In genomic region chr3L:11262159-11262558, dm6 we compare ENCODE assay signal across 2 fruit fly cellular contexts.
TF ChIP-seq lines count a peak whose summit lies in the region.

No protein-coding gene starts in this region.

TF ChIP-seq in whole organism, embryonic, 481 proteins besides CTCF, POLR2A, EP300 and RAD21 (continued from another document and continues in another):
- TF ChIP-seq jumu (GFP tag; optimal IDR thresholded peaks at IDR 0.05; lab: Kevin White, UChicago) (peak; percentile 9), odd (GFP tag; optimal IDR thresholded peaks at IDR 0.05; lab: Kevin White, UChicago) (no peak), btn (GFP tag; optimal IDR thresholded peaks at IDR 0.05; lab: Kevin White, UChicago) (no peak), stc (GFP tag; IDR thresholded peaks at IDR 0.05; lab: Robert Waterston, UW) (peak; percentile 19; the same call in 1 of the 2 replicates), CG10321 (GFP tag; IDR thresholded peaks at IDR 0.05; lab: Robert Waterston, UW) (0 out of 2 replicates have a peak, but pooled peaks have one; percentile 15), CG7556 (GFP tag; optimal IDR thresholded peaks at IDR 0.05; lab: Kevin White, UChicago) (no peak), Nf-YC (tag; optimal IDR thresholded peaks at IDR 0.05; lab: Kevin White, UChicago) (no peak), esg (GFP tag; conservative IDR thresholded peaks at IDR 0.05; lab: Robert Waterston, UW) (no peak), ewg (GFP tag; optimal IDR thresholded peaks at IDR 0.05; lab: Kevin White, UChicago) (no peak), sim (GFP tag; IDR thresholded peaks at IDR 0.05; lab: Robert Waterston, UW) (no peak), gsb-n (tag; optimal IDR thresholded peaks at IDR 0.05; lab: Kevin White, UChicago) (no peak), Oaz (GFP tag; IDR thresholded peaks at IDR 0.05; lab: Robert Waterston, UW) (no peak), fru (optimal IDR thresholded peaks at IDR 0.05; lab: Kevin White, UChicago) (no peak), en (GFP tag; optimal IDR thresholded peaks at IDR 0.05; lab: Kevin White, UChicago) (no peak), CG3407 (GFP tag; optimal IDR thresholded peaks at IDR 0.05; lab: Kevin White, UChicago) (no peak), lmd (GFP tag; IDR thresholded peaks at IDR 0.05; lab: Robert Waterston, UW) (peak; percentile 22; the same call in 1 of the 2 replicates), Nf-YA (GFP tag; IDR thresholded peaks at IDR 0.05; lab: Robert Waterston, UW) (peak; percentile 42; the same call in 1 of the 2 replicates), nerfin-1 (tag; optimal IDR thresholded peaks at IDR 0.05; lab: Kevin White, UChicago) (no peak), CG2889 (GFP tag; IDR thresholded peaks at IDR 0.05; lab: Robert Waterston, UW) (no peak), CG13287 (GFP tag; IDR thresholded peaks at IDR 0.05; lab: Robert Waterston, UW; ENCODE audit: partially characterized antibody) (no peak), CG11696 (GFP tag; IDR thresholded peaks at IDR 0.05; lab: Robert Waterston, UW) (peak; percentile 69), CG18764 (GFP tag; optimal IDR thresholded peaks at IDR 0.05; lab: Kevin White, UChicago) (no peak), CG12942 (GFP tag; optimal IDR thresholded peaks at IDR 0.05; lab: Kevin White, UChicago) (no peak), CG15696 (tag; optimal IDR thresholded peaks at IDR 0.05; lab: Kevin White, UChicago) (no peak), CG3838 (GFP tag; optimal IDR thresholded peaks at IDR 0.05; lab: Kevin White, UChicago) (no peak), nmo (GFP tag; optimal IDR thresholded peaks at IDR 0.05; lab: Kevin White, UChicago) (no peak), CG8388 (GFP tag; optimal IDR thresholded peaks at IDR 0.05; lab: Kevin White, UChicago) (no peak), ap (GFP tag; IDR thresholded peaks at IDR 0.05; lab: Robert Waterston, UW) (no peak), CG4820 (GFP tag; optimal IDR thresholded peaks at IDR 0.05; lab: Kevin White, UChicago) (no peak), CG6854 (GFP tag; optimal IDR thresholded peaks at IDR 0.05; lab: Kevin White, UChicago) (no peak), hbn (GFP tag; IDR thresholded peaks at IDR 0.05; lab: Robert Waterston, UW; ENCODE audit: partially characterized antibody) (no peak), GATAe (GFP tag; conservative IDR thresholded peaks at IDR 0.05; lab: Robert Waterston, UW) (no peak), fd102C (GFP tag; optimal IDR thresholded peaks at IDR 0.05; lab: Kevin White, UChicago) (no peak), CG43689 (GFP tag; IDR thresholded peaks at IDR 0.05; lab: Robert Waterston, UW) (no peak), CG12219 (GFP tag; optimal IDR thresholded peaks at IDR 0.05; lab: Kevin White, UChicago) (no peak), prd (optimal IDR thresholded peaks at IDR 0.05; lab: Kevin White, UChicago) (no peak), prd (GFP tag; IDR thresholded peaks at IDR 0.05; lab: Robert Waterston, UW) (0 out of 3 replicates have a peak, but pooled peaks have one; percentile 20), bsh (GFP tag; optimal IDR thresholded peaks at IDR 0.05; lab: Kevin White, UChicago) (no peak), ssp (GFP tag; IDR thresholded peaks at IDR 0.05; lab: Robert Waterston, UW) (no peak), Sry-δ (GFP tag; optimal IDR thresholded peaks at IDR 0.05; lab: Kevin White, UChicago) (peak; percentile 4), fd64A (GFP tag; optimal IDR thresholded peaks at IDR 0.05; lab: Kevin White, UChicago) (no peak), CG3995 (GFP tag; optimal IDR thresholded peaks at IDR 0.05; lab: Kevin White, UChicago) (no peak), CG4617 (GFP tag; optimal IDR thresholded peaks at IDR 0.05; lab: Kevin White, UChicago; ENCODE audit: borderline replicate concordance) (no peak), rib (GFP tag; IDR thresholded peaks at IDR 0.05; lab: Robert Waterston, UW) (no peak), lola (GFP tag; optimal IDR thresholded peaks at IDR 0.05; lab: Kevin White, UChicago) (no peak), Ada2b (GFP tag; IDR thresholded peaks at IDR 0.05; lab: Robert Waterston, UW) (0 out of 2 replicates have a peak, but pooled peaks have one; percentile 19), yki (optimal IDR thresholded peaks at IDR 0.05; lab: Kevin White, UChicago) (no peak), CG17568 (GFP tag; optimal IDR thresholded peaks at IDR 0.05; lab: Kevin White, UChicago) (no peak), CG30403 (GFP tag; optimal IDR thresholded peaks at IDR 0.05; lab: Kevin White, UChicago) (no peak), CG30020 (tag; optimal IDR thresholded peaks at IDR 0.05; lab: Kevin White, UChicago) (no peak), Dp (GFP tag; optimal IDR thresholded peaks at IDR 0.05; lab: Kevin White, UChicago) (no peak), CG6813 (GFP tag; optimal IDR thresholded peaks at IDR 0.05; lab: Kevin White, UChicago) (no peak), Drgx (GFP tag; IDR thresholded peaks at IDR 0.05; lab: Robert Waterston, UW) (0 out of 2 replicates have a peak, but pooled peaks have one; percentile 27), Bdp1 (GFP tag; optimal IDR thresholded peaks at IDR 0.05; lab: Kevin White, UChicago) (no peak), E2f1 (GFP tag; IDR thresholded peaks at IDR 0.05; lab: Robert Waterston, UW) (no peak), so (GFP tag; IDR thresholded peaks at IDR 0.05; lab: Robert Waterston, UW) (no peak), CG13424 (tag; optimal IDR thresholded peaks at IDR 0.05; lab: Kevin White, UChicago) (no peak), sob (GFP tag; IDR thresholded peaks at IDR 0.05; lab: Robert Waterston, UW) (0 out of 2 replicates have a peak, but pooled peaks have one; percentile 7), CG11504 (tag; optimal IDR thresholded peaks at IDR 0.05; lab: Kevin White, UChicago) (no peak), Hr78 (GFP tag; optimal IDR thresholded peaks at IDR 0.05; lab: Kevin White, UChicago) (no peak), CG14014 (GFP tag; IDR thresholded peaks at IDR 0.05; lab: Robert Waterston, UW) (no peak), gcm2 (GFP tag; optimal IDR thresholded peaks at IDR 0.05; lab: Kevin White, UChicago) (no peak), sr (GFP tag; IDR thresholded peaks at IDR 0.05; lab: Robert Waterston, UW) (no peak), Mes4 (GFP tag; optimal IDR thresholded peaks at IDR 0.05; lab: Kevin White, UChicago) (no peak), CG17829 (tag; optimal IDR thresholded peaks at IDR 0.05; lab: Kevin White, UChicago) (no peak), psq (GFP tag; optimal IDR thresholded peaks at IDR 0.05; lab: Kevin White, UChicago) (no peak), seq (GFP tag; IDR thresholded peaks at IDR 0.05; lab: Robert Waterston, UW) (no peak), vvl (GFP tag; IDR thresholded peaks at IDR 0.05; lab: Robert Waterston, UW) (peak; percentile 36; the same call in 1 of the 2 replicates)

TF ChIP-seq in whole organism, prepupa, 60 proteins besides CTCF, POLR2A, EP300 and RAD21 (continued from another document):
- TF ChIP-seq dsx (GFP tag; optimal IDR thresholded peaks at IDR 0.05; lab: Kevin White, UChicago; ENCODE audit: poor library complexity, severe bottlenecking) (no peak), ss (GFP tag; optimal IDR thresholded peaks at IDR 0.05; lab: Kevin White, UChicago) (no peak), CG11294 (GFP tag; IDR thresholded peaks at IDR 0.05; lab: Robert Waterston, UW) (no peak), Hr4 (GFP tag; optimal IDR thresholded peaks at IDR 0.05; lab: Kevin White, UChicago) (no peak), CG8119 (GFP tag; IDR thresholded peaks at IDR 0.05; lab: Robert Waterston, UW) (0 out of 3 replicates have a peak, but pooled peaks have one; percentile 15), CG10669 (GFP tag; optimal IDR thresholded peaks at IDR 0.05; lab: Kevin White, UChicago) (no peak), achi (GFP tag; optimal IDR thresholded peaks at IDR 0.05; lab: Kevin White, UChicago) (no peak), Sox15 (GFP tag; optimal IDR thresholded peaks at IDR 0.05; lab: Kevin White, UChicago) (no peak), Lpt (GFP tag; optimal IDR thresholded peaks at IDR 0.05; lab: Kevin White, UChicago) (no peak), Gug (GFP tag; IDR thresholded peaks at IDR 0.05; lab: Robert Waterston, UW) (peak; percentile 33; the same call in 1 of the 2 replicates), CG31627 (GFP tag; optimal IDR thresholded peaks at IDR 0.05; lab: Kevin White, UChicago) (no peak), Eip75B (GFP tag; optimal IDR thresholded peaks at IDR 0.05; lab: Kevin White, UChicago) (peak; percentile 41), Smox (GFP tag; optimal IDR thresholded peaks at IDR 0.05; lab: Kevin White, UChicago) (no peak), CG6163 (GFP tag; IDR thresholded peaks at IDR 0.05; lab: Robert Waterston, UW) (peak; percentile 59; the same call in 2 of the 3 replicates), CG6276 (GFP tag; optimal IDR thresholded peaks at IDR 0.05; lab: Kevin White, UChicago) (no peak), fd85E (GFP tag; optimal IDR thresholded peaks at IDR 0.05; lab: Kevin White, UChicago) (no peak), Hr38 (GFP tag; optimal IDR thresholded peaks at IDR 0.05; lab: Kevin White, UChicago) (no peak), CG6854 (GFP tag; optimal IDR thresholded peaks at IDR 0.05; lab: Kevin White, UChicago) (no peak), CG3032 (tag; optimal IDR thresholded peaks at IDR 0.05; lab: Kevin White, UChicago) (no peak), net (GFP tag; optimal IDR thresholded peaks at IDR 0.05; lab: Kevin White, UChicago) (no peak), eg (GFP tag; IDR thresholded peaks at IDR 0.05; lab: Robert Waterston, UW) (no peak), esn (GFP tag; optimal IDR thresholded peaks at IDR 0.05; lab: Kevin White, UChicago) (no peak), cyc (GFP tag; optimal IDR thresholded peaks at IDR 0.05; lab: Kevin White, UChicago) (peak; percentile 6), CG34406 (GFP tag; optimal IDR thresholded peaks at IDR 0.05; lab: Kevin White, UChicago) (no peak), pdm3 (GFP tag; optimal IDR thresholded peaks at IDR 0.05; lab: Kevin White, UChicago) (no peak), CG10631 (GFP tag; optimal IDR thresholded peaks at IDR 0.05; lab: Kevin White, UChicago) (peak; percentile 30), CG4318 (GFP tag; optimal IDR thresholded peaks at IDR 0.05; lab: Kevin White, UChicago) (no peak)
TF ChIP-seq in whole organism, prepupa: peak in this region for 19.
